Worm (Caenorhabditis elegans): ENCODE results near the gene clk-1.
A peak's percentile ranks its signal among the peaks of the same experiment; 100 is the strongest.

clk-1 gene

DNA sequence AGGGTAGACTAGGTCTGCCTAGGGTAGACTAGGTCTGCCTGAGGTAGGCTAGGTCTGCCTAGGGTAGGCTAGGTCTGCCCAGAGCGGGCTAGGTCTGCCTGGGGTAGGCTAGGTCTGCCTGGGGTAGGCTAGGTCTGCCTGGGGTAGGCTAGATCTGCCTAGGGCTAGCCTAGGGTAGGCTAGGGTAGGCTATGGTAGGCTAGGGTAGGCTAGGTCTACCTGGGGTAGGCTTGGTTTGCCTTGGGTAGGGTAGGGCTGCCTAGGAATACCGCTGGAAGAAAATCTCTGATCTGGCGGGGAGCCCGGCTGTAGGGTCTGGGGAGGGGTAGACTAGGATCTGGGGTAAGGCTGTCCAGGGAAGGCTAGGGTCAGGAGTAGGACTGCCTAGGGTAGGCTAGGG, 7.8 kb downstream of the clk-1 start:
- TF ChIP-seq madf-5 (GFP tag; IDR thresholded peaks at IDR 0.05) (no peak), set-16 (GFP tag; IDR thresholded peaks at IDR 0.05) (peak; percentile 75), egl-43 (GFP tag; IDR thresholded peaks at IDR 0.05) (0 out of 2 replicates have a peak, but pooled peaks have one; percentile 26)

DNA sequence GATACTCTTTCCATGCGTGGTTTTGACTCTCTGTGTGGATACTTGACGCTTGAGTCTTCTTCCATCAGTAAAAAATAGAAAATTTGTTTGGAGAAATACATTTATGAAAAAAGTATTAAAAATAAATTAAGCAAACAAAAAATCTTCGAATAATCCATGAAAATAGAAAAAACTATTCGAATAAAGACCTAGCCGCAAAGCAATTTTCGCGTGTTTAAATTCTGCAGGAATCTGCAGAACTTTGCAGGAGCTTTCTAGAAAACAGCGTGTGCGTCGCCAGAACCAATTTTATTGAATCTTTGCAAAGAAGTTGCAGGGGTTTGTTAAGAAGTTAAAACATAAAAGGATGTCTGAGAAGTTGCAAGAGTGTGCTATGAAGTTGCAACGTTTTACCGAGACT, 8.5 kb downstream of the clk-1 start, which contains the start of gene ZC395.11:
Gene ZC395.11 (minus strand): TSS at position 101 of the 400 bp plus-strand sequence.
- no peak for TF ChIP-seq nhr-42 (GFP tag; IDR thresholded peaks at IDR 0.05)
- TF ChIP-seq arid-1 (GFP tag; conservative IDR thresholded peaks at IDR 0.05): no peak
- TF ChIP-seq ama-1 (optimal IDR thresholded peaks at IDR 0.05): no peak
- no peak for TF ChIP-seq attf-4 (tag; optimal IDR thresholded peaks at IDR 0.05)
- no peak for TF ChIP-seq rbr-2 (tag; optimal IDR thresholded peaks at IDR 0.05)
- no peak for TF ChIP-seq lin-15B (tag; optimal IDR thresholded peaks at IDR 0.05)
- no peak for TF ChIP-seq lin-38 (GFP tag; IDR thresholded peaks at IDR 0.05)
- TF ChIP-seq T20F7.1 (GFP tag; optimal IDR thresholded peaks at IDR 0.05): no peak
- no peak for TF ChIP-seq ceh-28 (tag; optimal IDR thresholded peaks at IDR 0.05)
- TF ChIP-seq lin-13 (GFP tag; optimal IDR thresholded peaks at IDR 0.05): no peak
- TF ChIP-seq nhr-25 (tag; optimal IDR thresholded peaks at IDR 0.05; ENCODE audit: borderline replicate concordance, insufficient read depth): no peak
- no peak for TF ChIP-seq ztf-7 (tag; optimal IDR thresholded peaks at IDR 0.05)
- TF ChIP-seq snpc-4 (tag; optimal IDR thresholded peaks at IDR 0.05): no peak
- no peak for TF ChIP-seq set-16 (GFP tag; IDR thresholded peaks at IDR 0.05)
- TF ChIP-seq egl-27 (tag; optimal IDR thresholded peaks at IDR 0.05): no peak
- TF ChIP-seq Y75B8A.6 (GFP tag; IDR thresholded peaks at IDR 0.05): no peak
- no peak for TF ChIP-seq mep-1 (tag; optimal IDR thresholded peaks at IDR 0.05)

DNA sequence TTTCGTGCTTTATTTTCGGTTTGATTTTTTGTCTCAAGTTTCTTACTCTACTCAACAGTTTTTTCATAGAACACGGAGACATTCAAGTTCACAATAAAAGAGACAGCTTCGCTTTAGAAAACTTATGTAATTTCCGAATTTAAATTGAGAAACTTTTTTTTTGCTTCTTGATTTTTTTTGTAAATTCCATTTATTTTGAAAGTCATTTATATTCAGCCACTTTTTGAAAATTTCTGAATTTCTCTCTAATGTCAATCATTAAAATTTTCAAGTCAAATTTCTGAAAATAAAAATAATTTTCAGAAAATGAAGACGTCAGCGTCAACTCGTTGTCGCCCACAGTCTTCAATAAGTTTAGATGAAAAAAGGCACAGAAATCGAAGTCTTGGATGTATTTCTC, 10.2 kb downstream of the clk-1 start, which contains the start of gene T15B12.1:
Gene T15B12.1 (plus strand): TSS at position 301 of the 400 bp plus-strand sequence.
- TF ChIP-seq nhr-41 (GFP tag; IDR thresholded peaks at IDR 0.05) (no peak), lin-38 (GFP tag; IDR thresholded peaks at IDR 0.05) (no peak), mdl-1 (tag; optimal IDR thresholded peaks at IDR 0.05) (no peak), ztf-11 (tag; optimal IDR thresholded peaks at IDR 0.05) (no peak), fkh-10 (GFP tag; optimal IDR thresholded peaks at IDR 0.05) (peak; percentile 31), mes-2 (tag; optimal IDR thresholded peaks at IDR 0.05; ENCODE audit: poor library complexity, severe bottlenecking) (no peak), mxl-2 (GFP tag; conservative IDR thresholded peaks at IDR 0.05) (no peak), zag-1 (tag; optimal IDR thresholded peaks at IDR 0.05) (no peak), hmg-1.1 (GFP tag; IDR thresholded peaks at IDR 0.05) (no peak)

DNA sequence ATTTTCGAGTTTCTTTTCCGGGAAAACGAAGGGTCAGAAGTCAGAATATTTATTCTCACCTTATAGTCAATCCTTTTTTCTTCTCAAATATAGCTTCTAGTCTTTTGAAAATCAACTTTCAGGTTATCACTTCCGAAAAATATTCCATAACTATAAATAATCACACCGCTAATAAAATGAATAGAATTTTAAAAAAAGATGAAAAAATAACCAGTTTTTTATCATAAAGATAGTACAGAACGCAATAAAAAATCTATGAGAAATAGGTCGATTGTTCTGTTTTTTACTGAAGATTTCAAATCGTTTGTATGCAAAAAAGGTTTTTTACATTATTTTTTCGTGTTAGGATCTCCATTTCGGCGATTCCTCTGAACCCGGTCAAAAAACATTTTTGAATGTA, 12.5 kb downstream of the clk-1 start:
- TF ChIP-seq aha-1 (tag) (peak; percentile 26), nhr-237 (tag; optimal IDR thresholded peaks at IDR 0.05) (no peak), unc-62 (GFP tag; optimal IDR thresholded peaks at IDR 0.05 in 1 of 2) (peak in 1 of 2 experiments; percentile 95), unc-62 (tag; optimal IDR thresholded peaks at IDR 0.05) (no peak), nhr-6 (tag; optimal IDR thresholded peaks at IDR 0.05) (no peak), mes-2 (tag; optimal IDR thresholded peaks at IDR 0.05; ENCODE audit: poor library complexity, severe bottlenecking) (no peak)

DNA sequence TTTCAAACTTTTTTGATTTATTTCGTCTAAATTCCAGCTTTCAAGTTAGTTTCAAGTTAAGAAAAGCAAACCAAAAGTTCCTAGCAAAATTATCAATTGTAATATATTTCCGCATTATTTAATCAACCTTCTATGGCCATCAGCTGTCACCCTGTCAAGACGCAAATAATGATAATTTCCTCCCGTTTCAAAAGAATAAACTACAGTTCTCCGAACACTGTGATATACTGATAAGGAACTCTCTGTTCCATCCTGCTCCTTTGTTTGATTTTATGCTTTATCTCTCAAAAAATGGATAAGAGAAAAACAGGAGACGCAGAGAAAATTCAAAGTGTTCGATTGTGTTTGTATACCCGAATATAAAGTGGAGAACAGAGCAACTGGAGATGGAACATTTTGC, 13.6 kb downstream of the clk-1 start:
- no peak for TF ChIP-seq zfp-3 (GFP tag; conservative IDR thresholded peaks at IDR 0.05)
- TF ChIP-seq nhr-10 (tag; optimal IDR thresholded peaks at IDR 0.05): no peak
- no peak for TF ChIP-seq skn-1 (tag; optimal IDR thresholded peaks at IDR 0.05)
- TF ChIP-seq F10B5.3 (tag; optimal IDR thresholded peaks at IDR 0.05): no peak
- TF ChIP-seq pqm-1 (tag; optimal IDR thresholded peaks at IDR 0.05): peak; percentile 85
- peak; percentile 80 for TF ChIP-seq dve-1 (tag; optimal IDR thresholded peaks at IDR 0.05; ENCODE audit: insufficient read depth)
- TF ChIP-seq hlh-11 (tag; optimal IDR thresholded peaks at IDR 0.05): peak; percentile 64
- TF ChIP-seq lim-7 (GFP tag; IDR thresholded peaks at IDR 0.05): no peak
- TF ChIP-seq php-3 (GFP tag; IDR thresholded peaks at IDR 0.05): 0 out of 2 replicates have a peak, but pooled peaks have one; percentile 33
- TF ChIP-seq tag-97 (GFP tag; IDR thresholded peaks at IDR 0.05): no peak
- TF ChIP-seq nhr-111 (GFP tag; optimal IDR thresholded peaks at IDR 0.05): no peak
- no peak for TF ChIP-seq hmg-1.1 (GFP tag; IDR thresholded peaks at IDR 0.05)
- TF ChIP-seq aha-1 (tag): no peak
- TF ChIP-seq mdt-29 (GFP tag; IDR thresholded peaks at IDR 0.05): no peak
- TF ChIP-seq nhr-28 (tag; optimal IDR thresholded peaks at IDR 0.05): peak; percentile 34
- no peak for TF ChIP-seq arid-1 (GFP tag; conservative IDR thresholded peaks at IDR 0.05)
- TF ChIP-seq lin-1 (GFP tag; IDR thresholded peaks at IDR 0.05): peak; percentile 31; the same call in 1 of the 2 replicates
- TF ChIP-seq nhr-102 (tag; optimal IDR thresholded peaks at IDR 0.05): peak; percentile 13
- no peak for TF ChIP-seq mxl-2 (GFP tag; conservative IDR thresholded peaks at IDR 0.05)
